Fruit fly (Drosophila melanogaster): Measurements from ENCODE around the gene Csl4.

The Csl4 gene

dm6 chr2L:11130151-11131008 lies 7.0 kb upstream of the Csl4 start, which contains the start of the genes RfC38 and CG4751 (continued):
- TF ChIP-seq CG9817 (tag; optimal IDR thresholded peaks at IDR 0.05) (peak; percentile 3), CG2875 (GFP tag; optimal IDR thresholded peaks at IDR 0.05) (no peak), CG2889 (GFP tag; IDR thresholded peaks at IDR 0.05) (no peak), Usf (GFP tag; optimal IDR thresholded peaks at IDR 0.05) (no peak), E2f2 (GFP tag; IDR thresholded peaks at IDR 0.05) (peak; percentile 56), dimm (GFP tag; IDR thresholded peaks at IDR 0.05) (no peak), fu2 (GFP tag; optimal IDR thresholded peaks at IDR 0.05) (no peak), CG14667 (GFP tag; IDR thresholded peaks at IDR 0.05) (no peak), kah (GFP tag; optimal IDR thresholded peaks at IDR 0.05) (no peak), Ada2b (GFP tag; IDR thresholded peaks at IDR 0.05) (no peak), lov (optimal IDR thresholded peaks at IDR 0.05) (no peak), lov (GFP tag; IDR thresholded peaks at IDR 0.05) (no peak), CG10959 (GFP tag; IDR thresholded peaks at IDR 0.05) (no peak), CG10366 (GFP tag; IDR thresholded peaks at IDR 0.05) (no peak), CG7372 (GFP tag; IDR thresholded peaks at IDR 0.05) (no peak), CG7271 (tag; optimal IDR thresholded peaks at IDR 0.05) (no peak), H15 (GFP tag; IDR thresholded peaks at IDR 0.05) (no peak), hkb (optimal IDR thresholded peaks at IDR 0.05) (no peak), hkb (GFP tag; IDR thresholded peaks at IDR 0.05) (no peak), wdn (GFP tag; IDR thresholded peaks at IDR 0.05) (no peak), slp2 (GFP tag; optimal IDR thresholded peaks at IDR 0.05) (no peak), CG17359 (tag; optimal IDR thresholded peaks at IDR 0.05) (no peak), bcd (GFP tag; optimal IDR thresholded peaks at IDR 0.05) (no peak), CG18764 (GFP tag; optimal IDR thresholded peaks at IDR 0.05) (no peak), wek (GFP tag; optimal IDR thresholded peaks at IDR 0.05) (no peak), Mad (GFP tag; optimal IDR thresholded peaks at IDR 0.05) (no peak), CG3163 (GFP tag; optimal IDR thresholded peaks at IDR 0.05) (no peak), CG17829 (tag; optimal IDR thresholded peaks at IDR 0.05) (peak; percentile 47), CG14441 (GFP tag; IDR thresholded peaks at IDR 0.05) (no peak), Ets97D (GFP tag; optimal IDR thresholded peaks at IDR 0.05) (peak; percentile 50), h (optimal IDR thresholded peaks at IDR 0.05) (no peak), chn (GFP tag; optimal IDR thresholded peaks at IDR 0.05) (no peak), CG6813 (GFP tag; optimal IDR thresholded peaks at IDR 0.05) (no peak), CG14860 (GFP tag; IDR thresholded peaks at IDR 0.05; ENCODE audit: partially characterized antibody) (peak; percentile 61; the same call in 2 of the 3 replicates), ab (GFP tag; optimal IDR thresholded peaks at IDR 0.05) (no peak), CG10274 (GFP tag; optimal IDR thresholded peaks at IDR 0.05) (no peak), hb (GFP tag; IDR thresholded peaks at IDR 0.05; ENCODE audit: partially characterized antibody) (peak; percentile 64; the same call in 1 of the 3 replicates), Dbx (GFP tag; IDR thresholded peaks at IDR 0.05) (no peak), CG9215 (GFP tag; IDR thresholded peaks at IDR 0.05) (no peak), gt (GFP tag; IDR thresholded peaks at IDR 0.05) (no peak), CG7987 (GFP tag; optimal IDR thresholded peaks at IDR 0.05) (no peak), CG7786 (GFP tag; optimal IDR thresholded peaks at IDR 0.05) (no peak), ash1 (GFP tag; optimal IDR thresholded peaks at IDR 0.05) (no peak), CG4730 (GFP tag; IDR thresholded peaks at IDR 0.05) (no peak), ftz-f1 (GFP tag; optimal IDR thresholded peaks at IDR 0.05) (no peak), kay (GFP tag; optimal IDR thresholded peaks at IDR 0.05) (no peak), CG13424 (tag; optimal IDR thresholded peaks at IDR 0.05) (no peak), CG10321 (GFP tag; IDR thresholded peaks at IDR 0.05) (no peak), corto (GFP tag; optimal IDR thresholded peaks at IDR 0.05) (no peak), CG2116 (GFP tag; optimal IDR thresholded peaks at IDR 0.05) (peak; percentile 73), row (GFP tag; IDR thresholded peaks at IDR 0.05) (peak; percentile 54; the same call in 2 of the 3 replicates), eve (GFP tag; optimal IDR thresholded peaks at IDR 0.05) (no peak)

All from whole organism, embryonic.